Worm (Caenorhabditis elegans): Measurements from ENCODE around the gene eol-1.

eol-1 gene

DNA sequence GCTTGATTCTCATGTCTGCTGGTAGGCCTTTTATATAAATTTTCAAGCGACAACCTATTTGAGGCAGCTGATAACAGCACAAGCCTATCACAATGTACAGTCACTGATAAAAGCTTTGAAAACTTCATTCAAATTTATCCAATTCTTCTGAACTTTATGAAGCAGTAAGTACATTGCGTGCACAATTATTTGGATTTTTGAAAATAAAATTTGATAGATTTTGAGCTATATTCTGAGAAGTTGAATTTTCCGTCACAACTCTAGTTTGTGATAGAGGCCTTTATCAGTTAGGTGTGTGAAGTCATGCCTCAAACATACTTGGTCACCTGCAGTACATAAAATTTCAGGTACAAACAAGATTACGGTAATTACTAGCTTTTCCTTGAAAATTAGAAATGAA lies 37.9 kb upstream of the eol-1 start, which contains the start of the genes mtl-2 and T08G5.1:
TSS of gene mtl-2 (minus strand) at position 34 of the 400 bp plus-strand sequence.
TSS of gene T08G5.1 (plus strand) at position 127 of the 400 bp plus-strand sequence.
- TF ChIP-seq fos-1 (tag; optimal IDR thresholded peaks at IDR 0.05) (peak; percentile 48), elt-3 (tag; optimal IDR thresholded peaks at IDR 0.05) (no peak)

DNA sequence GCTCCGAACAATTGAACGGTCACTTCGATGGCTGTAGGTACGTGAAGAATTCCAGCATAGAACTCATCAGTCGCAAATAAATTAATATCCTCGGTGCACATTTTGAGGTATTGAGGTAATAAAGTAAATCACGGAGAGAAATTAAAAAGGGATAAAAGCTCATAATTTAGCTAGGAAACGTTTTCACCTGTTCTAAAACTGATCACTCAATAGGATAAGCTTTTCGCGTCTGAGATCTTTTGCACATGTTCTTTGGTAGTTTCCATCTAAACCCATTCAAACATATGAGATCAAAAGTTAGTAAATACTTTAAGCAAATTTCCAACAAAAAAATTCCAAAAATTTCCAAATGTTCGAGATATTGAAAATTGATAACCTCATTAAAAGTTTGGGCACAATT lies 36.8 kb upstream of the eol-1 start, which contains the start of gene srh-308:
TSS of gene srh-308 (minus strand) at position 101 of the 400 bp plus-strand sequence.
- TF ChIP-seq nhr-23 (tag; optimal IDR thresholded peaks at IDR 0.05) (no peak), sma-9 (GFP tag; optimal IDR thresholded peaks at IDR 0.05) (no peak), sma-9 (tag; optimal IDR thresholded peaks at IDR 0.05) (no peak), mbf-1 (tag; optimal IDR thresholded peaks at IDR 0.05) (no peak), nhr-11 (tag; optimal IDR thresholded peaks at IDR 0.05) (no peak), ztf-4 (tag; optimal IDR thresholded peaks at IDR 0.05) (no peak), sma-3 (GFP tag; optimal IDR thresholded peaks at IDR 0.05) (no peak), lin-11 (tag; optimal IDR thresholded peaks at IDR 0.05) (no peak), nhr-12 (tag; optimal IDR thresholded peaks at IDR 0.05) (no peak), unc-62 (GFP tag; optimal IDR thresholded peaks at IDR 0.05) (no peak), lin-39 (tag; optimal IDR thresholded peaks at IDR 0.05) (no peak), ceh-82 (tag; optimal IDR thresholded peaks at IDR 0.05) (no peak), ZK546.5 (tag; optimal IDR thresholded peaks at IDR 0.05) (no peak), skn-1 (tag; optimal IDR thresholded peaks at IDR 0.05) (no peak), blmp-1 (tag; optimal IDR thresholded peaks at IDR 0.05; ENCODE audit: insufficient read depth) (no peak)

DNA sequence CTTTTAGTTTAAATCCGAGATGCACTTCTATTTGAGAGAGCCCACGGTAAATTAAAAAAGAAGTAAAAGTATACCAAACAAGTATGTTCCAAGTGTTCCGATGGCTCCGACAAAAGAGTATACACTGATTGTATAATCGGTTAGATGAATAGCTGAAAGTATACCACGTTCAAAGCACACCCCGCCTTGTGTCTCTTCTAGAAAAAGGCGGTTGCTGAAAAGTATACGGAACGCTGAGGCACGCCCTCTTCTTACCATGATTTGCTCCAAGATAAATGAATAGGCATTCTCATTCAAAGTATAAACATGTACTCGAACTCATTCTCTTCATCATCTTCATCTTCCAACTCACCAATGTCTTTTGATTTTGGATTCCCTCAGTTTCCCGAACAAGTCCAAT lies 33.7 kb upstream of the eol-1 start, which contains the start of gene end-3:
TSS of gene end-3 (plus strand) at position 301 of the 400 bp plus-strand sequence.
- TF ChIP-seq ama-1 (optimal IDR thresholded peaks at IDR 0.05): no peak

DNA sequence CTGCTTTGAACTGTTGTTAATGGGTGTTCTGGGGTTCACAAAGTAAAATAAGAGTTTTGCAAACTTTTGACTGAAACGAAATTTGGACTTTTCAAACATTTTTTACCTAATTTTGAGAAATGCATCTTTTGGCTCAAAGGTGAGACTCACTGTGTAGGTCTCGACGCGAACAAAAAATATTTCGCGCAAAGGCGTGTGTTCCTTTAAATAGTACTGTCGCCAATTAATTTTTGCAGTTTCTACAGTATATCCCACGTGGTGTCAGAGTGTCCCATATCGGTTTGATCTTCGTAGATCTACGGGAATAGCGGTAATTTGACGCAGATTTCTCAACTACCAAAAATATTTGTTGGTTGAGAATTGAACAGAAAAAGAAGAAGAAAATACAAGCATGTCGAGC lies 32.9 kb upstream of the eol-1 start:
- no peak for TF ChIP-seq ztf-1 (GFP tag; conservative IDR thresholded peaks at IDR 0.05)
- TF ChIP-seq elt-3 (tag; optimal IDR thresholded peaks at IDR 0.05): no peak

DNA sequence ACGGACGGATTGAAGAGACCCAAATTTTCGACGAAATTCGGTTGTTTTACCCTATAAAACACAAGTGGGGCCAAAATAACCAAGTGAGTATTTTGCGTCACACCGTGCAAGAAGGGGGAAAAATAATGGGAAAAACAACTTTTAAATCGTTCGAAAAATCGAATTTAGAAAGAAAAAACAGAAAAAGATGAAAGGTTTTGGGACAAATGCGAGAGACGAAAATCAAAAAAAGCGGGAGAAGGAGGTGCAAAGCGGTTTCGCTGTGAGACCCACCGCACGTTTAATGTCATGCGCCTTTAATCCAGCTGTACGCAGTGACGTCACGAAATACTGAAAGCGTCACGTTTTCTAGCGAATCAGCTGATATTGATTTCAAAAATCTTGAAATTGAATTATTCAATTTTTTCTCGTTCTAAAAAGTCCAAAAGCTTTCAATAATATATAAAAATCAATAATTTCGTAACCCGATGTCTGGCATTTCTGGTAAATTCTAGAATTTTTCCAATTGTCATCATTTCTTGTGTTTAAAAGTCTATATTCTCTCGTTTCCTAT lies 31.4 kb upstream of the eol-1 start, which contains the start of the genes ddx-17 and aip-1:
TSS of gene ddx-17 (minus strand) at position 51 of the 553 bp plus-strand sequence.
TSS of gene aip-1 (plus strand) at position 332 of the 553 bp plus-strand sequence.
- no peak for TF ChIP-seq nhr-12 (tag; optimal IDR thresholded peaks at IDR 0.05)
- peak; percentile 34 for TF ChIP-seq sma-3 (GFP tag; optimal IDR thresholded peaks at IDR 0.05)
- TF ChIP-seq blmp-1 (tag; optimal IDR thresholded peaks at IDR 0.05; ENCODE audit: insufficient read depth): peak; percentile 36
- TF ChIP-seq ztf-11 (tag; optimal IDR thresholded peaks at IDR 0.05): no peak
- TF ChIP-seq ceh-82 (tag; optimal IDR thresholded peaks at IDR 0.05): no peak
- TF ChIP-seq Y55F3AM.14 (GFP tag; optimal IDR thresholded peaks at IDR 0.05): no peak
- TF ChIP-seq ama-1 (optimal IDR thresholded peaks at IDR 0.05): peak; percentile 83
- TF ChIP-seq unc-39 (tag; optimal IDR thresholded peaks at IDR 0.05): no peak
- peak; percentile 88 for TF ChIP-seq unc-55 (GFP tag; optimal IDR thresholded peaks at IDR 0.05)
- TF ChIP-seq gmeb-1 (tag; optimal IDR thresholded peaks at IDR 0.05): peak; percentile 65
- TF ChIP-seq lsy-2 (tag; optimal IDR thresholded peaks at IDR 0.05): peak; percentile 35 to 87
- peak; percentile 59 for TF ChIP-seq snpc-4 (tag; optimal IDR thresholded peaks at IDR 0.05)
- TF ChIP-seq R02D3.7 (tag; optimal IDR thresholded peaks at IDR 0.05): no peak
- TF ChIP-seq nhr-6 (tag; optimal IDR thresholded peaks at IDR 0.05): no peak
- no peak for TF ChIP-seq ZK546.5 (tag; optimal IDR thresholded peaks at IDR 0.05)
- peak; percentile 86 for TF ChIP-seq nhr-129 (tag; optimal IDR thresholded peaks at IDR 0.05)
- TF ChIP-seq zag-1 (tag; optimal IDR thresholded peaks at IDR 0.05): no peak
- peak; percentile 55 for TF ChIP-seq F13H6.1 (tag; optimal IDR thresholded peaks at IDR 0.05)
- no peak for TF ChIP-seq egl-27 (tag; optimal IDR thresholded peaks at IDR 0.05)
- peak; percentile 25 for TF ChIP-seq mab-5 (tag; optimal IDR thresholded peaks at IDR 0.05)
- TF ChIP-seq sma-9 (GFP tag; optimal IDR thresholded peaks at IDR 0.05): peak; percentile 67
- no peak for TF ChIP-seq sma-9 (tag; optimal IDR thresholded peaks at IDR 0.05)
- TF ChIP-seq nhr-77 (tag; optimal IDR thresholded peaks at IDR 0.05): no peak
- TF ChIP-seq ztf-1 (GFP tag; conservative IDR thresholded peaks at IDR 0.05): no peak
- TF ChIP-seq lin-11 (tag; optimal IDR thresholded peaks at IDR 0.05): peak; percentile 58
- TF ChIP-seq elt-1 (tag; optimal IDR thresholded peaks at IDR 0.05): no peak
- TF ChIP-seq C34F6.9 (tag; optimal IDR thresholded peaks at IDR 0.05): peak; percentile 92
- no peak for TF ChIP-seq alr-1 (tag; optimal IDR thresholded peaks at IDR 0.05)
- no peak for TF ChIP-seq nhr-11 (tag; optimal IDR thresholded peaks at IDR 0.05)
- peak; percentile 87 for TF ChIP-seq skn-1 (tag; optimal IDR thresholded peaks at IDR 0.05)
- no peak for TF ChIP-seq mbf-1 (tag; optimal IDR thresholded peaks at IDR 0.05)
- TF ChIP-seq mdl-1 (tag; optimal IDR thresholded peaks at IDR 0.05): no peak
- peak; percentile 23 for TF ChIP-seq ztf-4 (tag; optimal IDR thresholded peaks at IDR 0.05)
- TF ChIP-seq sem-4 (tag; optimal IDR thresholded peaks at IDR 0.05): peak; percentile 2
- TF ChIP-seq peb-1 (tag; optimal IDR thresholded peaks at IDR 0.05): no peak
- TF ChIP-seq lin-39 (tag; optimal IDR thresholded peaks at IDR 0.05): no peak
- no peak for TF ChIP-seq elt-3 (tag; optimal IDR thresholded peaks at IDR 0.05)
- TF ChIP-seq ceh-16 (tag; optimal IDR thresholded peaks at IDR 0.05): no peak
- TF ChIP-seq nhr-21 (tag; optimal IDR thresholded peaks at IDR 0.05): peak; percentile 51
- no peak for TF ChIP-seq aly-2 (tag; optimal IDR thresholded peaks at IDR 0.05)
- no peak for TF ChIP-seq nhr-237 (tag; optimal IDR thresholded peaks at IDR 0.05)

All from whole organism, L2 larva.